Worm (Caenorhabditis elegans): Measurements from ENCODE around the gene F28B12.6.

F28B12.6 gene

DNA sequence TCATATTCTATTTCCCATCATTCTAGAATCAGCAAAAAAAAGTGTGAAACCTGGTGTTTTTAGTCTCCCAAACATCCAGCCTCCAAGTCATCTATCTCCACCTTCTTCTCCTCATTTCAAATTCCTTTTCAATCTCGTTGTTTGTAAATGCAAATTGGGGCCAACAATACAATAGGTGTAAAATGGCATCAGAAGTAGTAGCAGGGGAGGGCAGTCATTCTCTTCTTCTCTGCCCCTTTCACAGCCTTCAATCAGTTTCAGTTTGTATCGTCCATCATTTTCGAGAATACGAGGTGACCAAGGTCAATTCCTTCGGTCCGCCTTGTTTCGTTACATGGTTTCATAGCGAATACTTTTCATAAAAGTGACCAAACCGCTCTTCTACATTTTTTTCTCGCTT, 28.6 kb downstream of the F28B12.6 start, which contains the start of gene B0034.4:
B0034.4 (minus strand) TSS at position 229 of the 400 bp plus-strand sequence.
- TF ChIP-seq unc-39 (tag; optimal IDR thresholded peaks at IDR 0.05) = no peak
- TF ChIP-seq lsy-2 (tag; optimal IDR thresholded peaks at IDR 0.05) = no peak
- no peak for TF ChIP-seq ces-1 (GFP tag; optimal IDR thresholded peaks at IDR 0.05)
- TF ChIP-seq hlh-1 (tag; optimal IDR thresholded peaks at IDR 0.05) = no peak
- no peak for TF ChIP-seq lin-32 (GFP tag; optimal IDR thresholded peaks at IDR 0.05)
- no peak for TF ChIP-seq mep-1 (tag; optimal IDR thresholded peaks at IDR 0.05)
- TF ChIP-seq elt-3 (tag; optimal IDR thresholded peaks at IDR 0.05) = no peak

DNA sequence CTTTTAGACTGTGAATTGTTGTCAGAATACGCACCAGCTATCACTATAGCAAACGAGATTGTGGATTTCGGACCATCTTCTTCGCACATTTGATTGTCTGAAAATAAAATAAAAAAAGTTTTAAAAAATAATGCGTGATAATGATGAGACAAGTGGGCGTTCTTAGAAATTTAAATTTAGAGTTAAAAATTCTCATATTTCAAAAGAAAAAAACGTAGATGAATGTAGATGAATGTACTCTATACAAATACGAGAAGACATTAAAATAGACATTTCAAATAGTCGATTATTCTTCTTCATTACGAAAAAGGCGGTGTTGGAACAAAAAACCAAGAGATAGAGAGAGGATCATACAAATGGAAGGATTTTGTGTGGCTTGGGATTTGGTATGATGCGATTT, 34.2 kb downstream of the F28B12.6 start, which contains the start of gene B0034.5:
B0034.5 (minus strand) TSS at position 101 of the 400 bp plus-strand sequence.
- no peak for TF ChIP-seq nhr-12 (tag; optimal IDR thresholded peaks at IDR 0.05)
- no peak for TF ChIP-seq sem-2 (GFP tag; optimal IDR thresholded peaks at IDR 0.05)
- no peak for TF ChIP-seq mls-2 (tag; optimal IDR thresholded peaks at IDR 0.05)

DNA sequence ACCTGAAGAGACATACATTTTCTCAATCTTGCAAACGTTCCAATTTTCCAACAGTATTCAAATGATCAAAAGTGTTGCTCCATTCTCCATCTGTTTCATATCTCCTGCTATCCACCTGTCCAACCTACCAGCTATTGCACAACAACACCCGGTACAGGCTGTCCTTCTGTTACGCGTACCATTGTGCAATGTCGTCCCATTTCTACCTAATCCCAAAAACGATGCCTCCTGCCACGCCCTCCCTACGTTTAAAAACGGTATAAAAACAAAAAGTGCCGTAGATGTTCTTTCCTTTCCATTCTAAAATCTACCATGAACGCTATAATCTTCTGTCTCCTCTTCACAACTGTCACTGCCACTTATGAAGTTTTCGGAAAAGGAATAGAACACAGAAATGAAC, 47.6 kb downstream of the F28B12.6 start, which contains the start of gene ins-2:
ins-2 (plus strand) TSS at position 301 of the 400 bp plus-strand sequence.
- TF ChIP-seq unc-62 (GFP tag; optimal IDR thresholded peaks at IDR 0.05) (no peak), hlh-1 (tag; optimal IDR thresholded peaks at IDR 0.05) (no peak), mls-2 (tag; optimal IDR thresholded peaks at IDR 0.05) (no peak), zip-8 (tag; optimal IDR thresholded peaks at IDR 0.05) (peak; percentile 51), lin-32 (GFP tag; optimal IDR thresholded peaks at IDR 0.05) (peak; percentile 46)

DNA sequence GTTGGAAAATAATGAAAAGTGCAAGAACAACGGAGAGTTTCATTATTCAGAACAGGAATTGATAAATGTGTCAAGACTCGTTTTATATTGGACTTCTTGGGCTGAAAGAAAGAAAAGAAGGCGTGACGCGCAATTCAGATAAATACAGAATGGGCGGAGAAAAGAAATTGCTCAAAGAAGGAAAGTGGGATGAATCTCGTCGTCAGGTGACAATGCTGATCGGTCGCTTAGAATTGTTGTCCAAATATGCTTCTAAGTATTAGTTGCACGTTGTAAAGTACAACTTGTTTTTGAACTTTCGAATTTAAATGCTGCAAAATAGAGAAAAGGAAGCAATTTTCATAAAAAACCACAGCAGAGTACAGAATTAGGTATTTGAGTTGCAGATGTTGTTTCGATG, 50.0 kb downstream of the F28B12.6 start, which contains the start of gene ins-3:
ins-3 (minus strand) TSS at position 101 of the 400 bp plus-strand sequence.
- TF ChIP-seq flh-1 (GFP tag; optimal IDR thresholded peaks at IDR 0.05) (no peak), unc-39 (tag; optimal IDR thresholded peaks at IDR 0.05) (no peak), ztf-11 (tag; optimal IDR thresholded peaks at IDR 0.05) (no peak), nhr-28 (tag; optimal IDR thresholded peaks at IDR 0.05) (no peak), bed-3 (GFP tag; optimal IDR thresholded peaks at IDR 0.05) (no peak), ces-1 (GFP tag; optimal IDR thresholded peaks at IDR 0.05) (no peak), sem-2 (GFP tag; optimal IDR thresholded peaks at IDR 0.05) (no peak), M03D4.4 (tag; optimal IDR thresholded peaks at IDR 0.05) (no peak), ceh-39 (tag; optimal IDR thresholded peaks at IDR 0.05) (no peak), mep-1 (tag; optimal IDR thresholded peaks at IDR 0.05) (no peak), blmp-1 (tag; optimal IDR thresholded peaks at IDR 0.05) (no peak), nhr-12 (tag; optimal IDR thresholded peaks at IDR 0.05) (no peak), unc-120 (tag; optimal IDR thresholded peaks at IDR 0.05; ENCODE audit: poor library complexity, severe bottlenecking) (no peak), pha-4 (tag; optimal IDR thresholded peaks at IDR 0.05) (no peak), lin-32 (GFP tag; optimal IDR thresholded peaks at IDR 0.05) (no peak), lsy-2 (tag; optimal IDR thresholded peaks at IDR 0.05) (no peak), lin-13 (tag; optimal IDR thresholded peaks at IDR 0.05) (no peak), sptf-1 (tag; optimal IDR thresholded peaks at IDR 0.05) (no peak)
